Worm (Caenorhabditis elegans): ENCODE measurements around the gene ZK285.2.

DNA sequence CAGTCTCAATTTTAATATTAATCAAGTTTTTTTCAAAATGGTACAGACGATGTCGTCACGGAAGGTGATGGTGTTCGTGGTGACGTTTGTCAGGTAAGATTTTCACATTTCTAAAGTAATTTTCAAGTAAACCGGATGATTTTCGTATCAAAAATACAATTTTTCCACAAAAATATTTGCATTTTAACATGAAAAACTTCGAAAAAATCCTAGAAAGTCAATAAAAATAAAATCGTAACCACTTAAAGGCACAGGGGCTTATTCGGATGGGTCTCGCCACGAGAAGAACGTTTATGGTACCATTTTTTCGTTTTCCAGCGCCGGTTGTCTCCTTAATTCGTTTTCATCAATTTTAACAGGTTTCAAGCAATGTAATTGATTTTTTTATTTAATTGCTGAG, 22.4 kb upstream of the ZK285.2 start, which contains the start of gene T10C6.6:
- TF ChIP-seq unc-62 (GFP tag; optimal IDR thresholded peaks at IDR 0.05) = no peak
- no peak for TF ChIP-seq lsy-2 (tag; optimal IDR thresholded peaks at IDR 0.05)
- no peak for TF ChIP-seq cnd-1 (tag; optimal IDR thresholded peaks at IDR 0.05)
- no peak for TF ChIP-seq nhr-12 (tag; optimal IDR thresholded peaks at IDR 0.05)
- no peak for TF ChIP-seq ceh-83 (GFP tag; optimal IDR thresholded peaks at IDR 0.05)
- no peak for TF ChIP-seq mab-5 (tag; optimal IDR thresholded peaks at IDR 0.05)
- TF ChIP-seq snpc-4 (tag; optimal IDR thresholded peaks at IDR 0.05) = no peak
- TF ChIP-seq pha-4 (tag; optimal IDR thresholded peaks at IDR 0.05) = no peak
- no peak for TF ChIP-seq mep-1 (tag; optimal IDR thresholded peaks at IDR 0.05)
- TF ChIP-seq lin-13 (tag; optimal IDR thresholded peaks at IDR 0.05) = no peak
